Worm (Caenorhabditis elegans) whole organism, L1 larva: ENCODE measurements around the gene srlf-13.

Experiments used
- C04F5.9 ChIP-seq: sonication (generic microtip); optimal IDR thresholded peaks from 2 replicates; lab custom pipeline; 2016; ENCODE audit warnings: missing genetic modification characterization, missing compliant biosample characterization
- C16A3.4 ChIP-seq: fragments of 150-350 bp; optimal IDR thresholded peaks from 2 replicates; lab custom pipeline; 2014; ENCODE audit warnings: missing biosample characterization, missing genetic modification characterization
- C34B4.2 ChIP-seq: sonication (generic microtip); optimal IDR thresholded peaks from 2 replicates; lab custom pipeline; 2017; ENCODE audit warnings: mild to moderate bottlenecking, missing genetic modification characterization, missing compliant biosample characterization
- F16B12.6 ChIP-seq: fragments of 150-350 bp; optimal IDR thresholded peaks from 2 replicates; lab custom pipeline; 2014; ENCODE audit warnings: missing biosample characterization, missing genetic modification characterization
- ama-1 ChIP-seq: fragments of 150-350 bp; optimal IDR thresholded peaks from 2 replicates; lab custom pipeline; 2014
- blmp-1 ChIP-seq: fragments of 150-350 bp; optimal IDR thresholded peaks from 2 replicates; lab custom pipeline; 2014; ENCODE audit warnings: missing biosample characterization, missing genetic modification characterization
- ceh-8 ChIP-seq: fragments of 200-800 bp; sonication (Bioruptor generic); optimal IDR thresholded peaks from 2 replicates; lab custom pipeline; 2018; ENCODE audit warnings: mild to moderate bottlenecking, missing genetic modification characterization, moderate library complexity, missing compliant biosample characterization
- dsc-1 ChIP-seq: sonication (generic microtip); optimal IDR thresholded peaks from 2 replicates; lab custom pipeline; 2016; ENCODE audit warnings: mild to moderate bottlenecking, missing genetic modification characterization, missing compliant biosample characterization
- efl-1 ChIP-seq, 4 experiments: fragments of 150-350 bp; optimal IDR thresholded peaks in 3 of 4; peaks in 1 of 4; 1 replicate in 1 of 4; 2 replicates in 3 of 4; lab custom pipeline; 2014; ENCODE audit warnings: missing biosample characterization in 2 of 4, missing genetic modification characterization in 2 of 4, missing genetic modification reagents in 2 of 4
- egl-13 ChIP-seq: sonication (generic microtip); optimal IDR thresholded peaks from 2 replicates; lab custom pipeline; 2016; ENCODE audit warnings: missing genotype, missing genetic modification reagents, missing genetic modification characterization, missing compliant biosample characterization
- egl-27 ChIP-seq, 2 experiments: fragments of 150-350 bp in 1 of 2; sonication (generic microtip); optimal IDR thresholded peaks; 3 replicates each; lab custom pipeline; 2017 to 2018; ENCODE audit warnings: missing biosample characterization in 2 of 2, missing genetic modification characterization in 2 of 2, missing genetic modification reagents in 2 of 2
- elt-2 ChIP-seq: sonication (generic microtip); optimal IDR thresholded peaks from 2 replicates; lab custom pipeline; 2016; ENCODE audit warnings: missing genetic modification characterization, mild to moderate bottlenecking, inconsistent platforms, missing compliant biosample characterization, missing genetic modification reagents
- elt-3 ChIP-seq, 6 experiments: fragments of 150-350 bp in 1 of 6; sonication (generic microtip); optimal IDR thresholded peaks; 2 replicates each; lab custom pipeline; 2017 to 2018; ENCODE audit warnings: missing biosample characterization in 6 of 6, missing genetic modification characterization in 6 of 6, inconsistent platforms in 1 of 6
- ets-5 ChIP-seq: fragments of 200-800 bp; sonication (Bioruptor generic); IDR thresholded peaks from 2 replicates; pipeline ENCODE4 v1.3.6; 2022; ENCODE audit warnings: missing genetic modification characterization, missing compliant biosample characterization
- fkh-10 ChIP-seq: sonication (generic microtip); optimal IDR thresholded peaks from 2 replicates; lab custom pipeline; 2017; ENCODE audit warnings: missing biosample characterization, missing genetic modification reagents, missing genetic modification characterization
- irx-1 ChIP-seq: sonication (generic microtip); optimal IDR thresholded peaks from 2 replicates; lab custom pipeline; 2016; ENCODE audit warnings: missing genetic modification characterization, missing compliant biosample characterization
- jun-1 ChIP-seq: fragments of 150-350 bp; optimal IDR thresholded peaks from 2 replicates; lab custom pipeline; 2014; ENCODE audit warnings: missing biosample characterization, missing genetic modification reagents, missing genetic modification characterization
- lin-14 ChIP-seq: fragments of 200-800 bp; sonication (Bioruptor generic); optimal IDR thresholded peaks from 2 replicates; lab custom pipeline; 2018; ENCODE audit warnings: mild to moderate bottlenecking, missing genetic modification characterization, moderate library complexity, missing compliant biosample characterization
- lin-35 ChIP-seq, 2 experiments: fragments of 150-350 bp; optimal IDR thresholded peaks; 2 replicates each; lab custom pipeline; 2014; ENCODE audit warnings: missing biosample characterization in 2 of 2, missing genetic modification characterization in 2 of 2, missing genetic modification reagents in 2 of 2
- lir-3 ChIP-seq: sonication (generic microtip); optimal IDR thresholded peaks from 2 replicates; lab custom pipeline; 2016; ENCODE audit warnings: mild to moderate bottlenecking, missing genetic modification characterization, moderate library complexity, missing compliant biosample characterization; ENCODE audit not compliant: poor library complexity
- lsy-2 ChIP-seq, 2 experiments: fragments of 150-350 bp; optimal IDR thresholded peaks; 2 replicates each; lab custom pipeline; 2014; ENCODE audit warnings: missing biosample characterization in 2 of 2, missing genetic modification characterization in 2 of 2
- mdl-1 ChIP-seq, 2 experiments: fragments of 150-350 bp; optimal IDR thresholded peaks; 2 replicates each; lab custom pipeline; 2014 to 2017; ENCODE audit warnings: missing biosample characterization in 2 of 2, missing genetic modification characterization in 2 of 2, inconsistent platforms in 1 of 2
- mef-2 ChIP-seq: fragments of 150-350 bp; optimal IDR thresholded peaks from 2 replicates; lab custom pipeline; 2014; ENCODE audit warnings: missing biosample characterization, missing genetic modification characterization
- mep-1 ChIP-seq: fragments of 150-350 bp; optimal IDR thresholded peaks from 2 replicates; lab custom pipeline; 2014; ENCODE audit warnings: missing biosample characterization, missing genetic modification characterization
- nhr-11 ChIP-seq: fragments of 150-350 bp; optimal IDR thresholded peaks from 2 replicates; lab custom pipeline; 2014; ENCODE audit warnings: missing biosample characterization, missing genetic modification characterization
- nhr-20 ChIP-seq: sonication (generic microtip); optimal IDR thresholded peaks from 2 replicates; lab custom pipeline; 2016; ENCODE audit warnings: mild to moderate bottlenecking, missing genetic modification characterization, missing compliant biosample characterization
- nhr-71 ChIP-seq: sonication (generic microtip); optimal IDR thresholded peaks from 2 replicates; lab custom pipeline; 2016; ENCODE audit warnings: mild to moderate bottlenecking, missing genetic modification characterization, moderate library complexity, missing compliant biosample characterization
- nhr-76 ChIP-seq: sonication (generic microtip); optimal IDR thresholded peaks from 2 replicates; lab custom pipeline; 2017; ENCODE audit warnings: missing biosample characterization, missing genetic modification characterization
- nhr-77 ChIP-seq: fragments of 150-350 bp; optimal IDR thresholded peaks from 2 replicates; lab custom pipeline; 2014; ENCODE audit warnings: missing biosample characterization, missing genetic modification characterization
- nhr-85 ChIP-seq: sonication (generic microtip); peaks from one replicate; lab custom pipeline; 2016; ENCODE audit warnings: missing genetic modification characterization, inconsistent platforms, missing compliant biosample characterization
- pqm-1 ChIP-seq: sonication (generic microtip); optimal IDR thresholded peaks from 3 replicates; lab custom pipeline; 2017; ENCODE audit warnings: missing biosample characterization, missing genetic modification characterization
- snu-23 ChIP-seq: sonication (generic microtip); optimal IDR thresholded peaks from 2 replicates; lab custom pipeline; 2016; ENCODE audit warnings: missing genetic modification characterization, missing compliant biosample characterization
- sptf-1 ChIP-seq: fragments of 150-350 bp; optimal IDR thresholded peaks from 2 replicates; lab custom pipeline; 2014; ENCODE audit warnings: missing biosample characterization, missing genetic modification characterization
- tbx-2 ChIP-seq: sonication (generic microtip); optimal IDR thresholded peaks from 2 replicates; lab custom pipeline; 2016; ENCODE audit warnings: missing genetic modification characterization, missing compliant biosample characterization
- unc-130 ChIP-seq: fragments of 150-350 bp; optimal IDR thresholded peaks from 2 replicates; lab custom pipeline; 2017; ENCODE audit warnings: missing biosample characterization, missing genetic modification characterization, inconsistent platforms
- unc-62 ChIP-seq: fragments of 150-350 bp; optimal IDR thresholded peaks from 2 replicates; lab custom pipeline; 2014; ENCODE audit warnings: missing biosample characterization, missing genetic modification reagents, missing genetic modification characterization
- unc-86 ChIP-seq: sonication (generic microtip); optimal IDR thresholded peaks from 2 replicates; lab custom pipeline; 2016; ENCODE audit warnings: missing genetic modification characterization, missing compliant biosample characterization
- vab-15 ChIP-seq: sonication (generic microtip); optimal IDR thresholded peaks from 2 replicates; lab custom pipeline; 2017; ENCODE audit warnings: missing genotype, mild to moderate bottlenecking, missing genetic modification characterization, missing compliant biosample characterization
- zip-4 ChIP-seq: fragments of 200-800 bp; sonication (Bioruptor generic); optimal IDR thresholded peaks from 2 replicates; lab custom pipeline; 2018; ENCODE audit warnings: mild to moderate bottlenecking, missing genetic modification characterization, moderate library complexity, missing compliant biosample characterization
- ztf-11 ChIP-seq, 2 experiments: sonication (generic microtip); optimal IDR thresholded peaks; 2 replicates each; lab custom pipeline; 2016 to 2017; ENCODE audit warnings: missing genetic modification characterization in 2 of 2, missing biosample characterization in 1 of 2, missing compliant biosample characterization in 1 of 2

Gene srlf-13

DNA sequence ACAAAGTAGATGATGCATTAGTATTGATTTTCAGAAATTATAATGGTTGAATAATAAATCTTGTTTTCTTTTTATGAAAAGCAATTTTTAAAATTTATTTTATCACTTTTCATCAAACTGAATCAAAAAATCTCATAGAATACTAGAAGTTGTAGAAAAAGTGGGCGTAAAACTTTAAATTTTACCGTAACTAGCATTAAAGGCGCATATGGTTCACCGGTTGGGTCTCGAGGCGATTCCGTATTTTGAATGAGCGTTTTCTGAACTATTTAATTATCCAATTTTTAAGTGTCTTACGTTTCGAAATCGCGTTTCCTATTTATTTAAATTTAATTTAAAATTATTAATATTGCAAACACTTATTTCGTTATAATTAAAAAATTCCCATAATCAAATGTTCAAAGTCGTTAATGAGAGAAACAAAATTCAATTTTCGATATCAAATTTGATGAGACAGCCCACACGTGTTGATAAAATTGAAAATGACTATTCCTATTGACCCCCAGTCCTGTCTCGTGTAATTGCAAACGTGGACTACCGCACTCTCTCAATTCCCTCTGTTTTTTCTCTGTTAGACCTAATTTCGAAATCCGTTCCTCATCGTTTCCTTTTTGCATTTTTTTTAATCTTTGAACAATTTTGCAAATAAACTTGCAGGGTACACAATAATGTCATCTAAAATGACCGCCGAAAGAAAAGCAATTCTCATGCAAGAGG is 38.0 kb downstream of the srlf-13 start, which contains the start of the genes T11G6.2 and hars-1 (continued):
- TF ChIP-seq nhr-20 (tag; lab: Kevin White, UChicago) (no peak), ets-5 (GFP tag; lab: Robert Waterston, UW) (no peak), nhr-71 (no peak), unc-130 (tag; lab: Kevin White, UChicago) (no peak), fkh-10 (GFP tag; lab: Kevin White, UChicago) (no peak), lir-3 (tag; lab: Kevin White, UChicago) (no peak), nhr-76 (tag; lab: Kevin White, UChicago) (no peak), elt-2 (tag; lab: Kevin White, UChicago) (no peak), lin-35 (GFP tag; optimal IDR thresholded peaks at IDR 0.05; lab: Kevin White, UChicago) (peak; percentile 24 to 58), C16A3.4 (tag; lab: Kevin White, UChicago) (peak; percentile 37), vab-15 (no peak), C04F5.9 (no peak), mdl-1 (tag; optimal IDR thresholded peaks at IDR 0.05; lab: Kevin White, UChicago) (peak in 1 of 2 experiments; percentile 61), nhr-77 (tag; lab: Kevin White, UChicago) (no peak), ama-1 (lab: Kevin White, UChicago) (no peak), egl-27 (tag; optimal IDR thresholded peaks at IDR 0.05; lab: Kevin White, UChicago) (no peak), blmp-1 (tag; lab: Kevin White, UChicago) (peak; percentile 43), efl-1 (optimal IDR thresholded peaks at IDR 0.05; lab: Kevin White, UChicago) (peak in 1 of 2 experiments; percentile 34), efl-1 (GFP tag; optimal IDR thresholded peaks at IDR 0.05 in 1 of 2; lab: Kevin White, UChicago) (peak in 1 of 2 experiments; percentile 22), mep-1 (tag; lab: Kevin White, UChicago) (peak; percentile 2), unc-86 (no peak), C34B4.2 (no peak), sptf-1 (tag; lab: Kevin White, UChicago) (no peak), zip-4 (no peak)

DNA sequence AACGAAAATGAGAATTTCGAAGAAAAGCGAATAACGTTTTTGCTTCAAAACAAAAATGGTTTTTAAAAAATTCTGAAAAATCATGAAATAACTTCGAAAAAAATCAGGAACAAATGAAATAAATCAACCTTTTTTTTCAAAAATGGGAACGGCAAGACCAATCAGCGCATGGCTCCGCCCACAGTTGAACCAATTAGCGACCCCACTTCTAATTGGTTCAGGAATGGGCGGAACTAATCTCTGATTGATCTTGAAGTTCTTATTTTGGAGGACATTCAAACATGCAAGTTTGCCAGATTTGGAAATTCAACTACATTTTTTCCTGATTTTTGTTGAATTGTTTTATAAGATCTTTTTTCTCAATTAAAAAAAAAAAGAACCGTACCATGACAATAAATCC is 40.5 kb downstream of the srlf-13 start:
- TF ChIP-seq F16B12.6 (tag; lab: Kevin White, UChicago) (no peak), pqm-1 (no peak), egl-13 (no peak), ceh-8 (GFP tag; lab: Kevin White, UChicago) (no peak), dsc-1 (tag; lab: Kevin White, UChicago) (no peak), unc-62 (GFP tag; lab: Kevin White, UChicago) (no peak), nhr-11 (no peak), lsy-2 (tag; optimal IDR thresholded peaks at IDR 0.05; lab: Kevin White, UChicago) (no peak), unc-86 (no peak)

DNA sequence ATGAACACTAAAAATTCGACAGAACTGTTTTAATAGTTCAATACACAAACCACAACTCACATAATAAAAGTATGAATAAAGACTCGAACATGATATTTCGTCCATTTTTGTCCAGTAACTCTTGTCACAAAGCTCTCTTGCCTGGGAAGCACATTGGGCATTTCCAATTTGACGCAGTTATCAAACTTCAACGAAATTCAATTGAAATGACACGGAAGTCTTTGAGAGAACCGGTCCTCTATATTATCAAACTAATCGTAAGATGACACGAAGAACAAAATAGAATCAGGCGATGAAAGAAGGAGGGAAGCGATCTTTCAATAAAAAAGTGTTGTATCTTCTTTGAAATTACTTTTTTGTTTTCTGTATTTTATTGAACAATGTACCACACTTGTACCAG is 41.4 kb downstream of the srlf-13 start, which contains the start of gene T11G6.3:
Gene T11G6.3 (minus strand): TSS at position 189 of the 400 bp plus-strand sequence.
- TF ChIP-seq nhr-85 (tag; lab: Kevin White, UChicago) (peak; percentile 66), ztf-11 (tag; optimal IDR thresholded peaks at IDR 0.05; lab: Kevin White, UChicago) (no peak), nhr-20 (tag; lab: Kevin White, UChicago) (peak; percentile 19), lin-14 (GFP tag; lab: Kevin White, UChicago) (peak; percentile 41), mef-2 (tag; lab: Kevin White, UChicago) (no peak), jun-1 (tag; lab: Kevin White, UChicago) (no peak), tbx-2 (tag; lab: Kevin White, UChicago) (peak; percentile 17), mdl-1 (tag; optimal IDR thresholded peaks at IDR 0.05; lab: Kevin White, UChicago) (no peak), lsy-2 (tag; optimal IDR thresholded peaks at IDR 0.05; lab: Kevin White, UChicago) (peak in 1 of 2 experiments; percentile 7), irx-1 (no peak), elt-3 (tag; optimal IDR thresholded peaks at IDR 0.05; lab: Kevin White, UChicago) (peak in 2 of 6 experiments; percentile 2 to 19), snu-23 (GFP tag; lab: Kevin White, UChicago) (peak; percentile 19), blmp-1 (tag; lab: Kevin White, UChicago) (peak; percentile 34), nhr-71 (peak; percentile 4)
